Worm (Caenorhabditis elegans) whole organism, young adult: ENCODE measurements around the gene cnc-10.

Experiments
- B0336.3 ChIP-seq: fragments of 200-800 bp; sonication (Bioruptor generic); IDR thresholded peaks from 2 replicates; pipeline ENCODE4 v1.3.6; 2022; ENCODE audit warnings: missing genetic modification characterization, missing compliant biosample characterization
- C06A6.2 ChIP-seq: fragments of 200-800 bp; sonication (Bioruptor generic); conservative IDR thresholded peaks from 2 replicates; pipeline ENCODE4 v1.3.6; 2022; ENCODE audit warnings: missing genetic modification characterization, missing compliant biosample characterization
- F10E7.11 ChIP-seq: sonication (generic microtip); optimal IDR thresholded peaks from 2 replicates; lab custom pipeline; 2017; ENCODE audit warnings: mild to moderate bottlenecking, missing genetic modification characterization, moderate library complexity, missing compliant biosample characterization
- F23B12.7 ChIP-seq: sonication (generic microtip); optimal IDR thresholded peaks from 2 replicates; lab custom pipeline; 2017; ENCODE audit warnings: missing genetic modification characterization, mild to moderate bottlenecking, missing compliant biosample characterization, antibody characterized with exemption, moderate library complexity; ENCODE audit not compliant: insufficient read depth
- F37B4.10 ChIP-seq: fragments of 200-800 bp; sonication (Bioruptor generic); IDR thresholded peaks from 2 replicates; pipeline ENCODE4 v1.3.6; 2022; ENCODE audit warnings: missing genetic modification characterization, missing compliant biosample characterization
- F39B2.1 ChIP-seq: fragments of 200-800 bp; sonication (Bioruptor generic); IDR thresholded peaks from 2 replicates; pipeline ENCODE4 v1.3.6; 2022; ENCODE audit warnings: missing genetic modification reagents, missing genetic modification characterization, missing compliant biosample characterization
- F52B5.7 ChIP-seq: sonication (generic microtip); optimal IDR thresholded peaks from 2 replicates; lab custom pipeline; 2016; ENCODE audit warnings: mild to moderate bottlenecking, missing genetic modification characterization, missing compliant biosample characterization
- T07F8.4 ChIP-seq: sonication (generic microtip); optimal IDR thresholded peaks from 2 replicates; lab custom pipeline; 2016; ENCODE audit warnings: mild to moderate bottlenecking, missing genetic modification characterization, moderate library complexity, missing compliant biosample characterization
- T26A5.8 ChIP-seq: sonication (generic microtip); optimal IDR thresholded peaks from 2 replicates; lab custom pipeline; 2016; ENCODE audit warnings: missing genetic modification characterization, missing compliant biosample characterization
- akir-1 ChIP-seq: fragments of 200-800 bp; sonication (Bioruptor generic); optimal IDR thresholded peaks from 2 replicates; lab custom pipeline; 2018; ENCODE audit warnings: mild to moderate bottlenecking, missing genetic modification characterization, moderate library complexity, missing compliant biosample characterization
- ccch-3 ChIP-seq: fragments of 200-800 bp; sonication (Bioruptor generic); optimal IDR thresholded peaks from 2 replicates; lab custom pipeline; 2018; ENCODE audit warnings: mild to moderate bottlenecking, missing genetic modification characterization, missing compliant biosample characterization
- ceh-27 ChIP-seq: fragments of 200-800 bp; sonication (Bioruptor generic); optimal IDR thresholded peaks from 2 replicates; lab custom pipeline; 2018; ENCODE audit warnings: mild to moderate bottlenecking, missing genetic modification characterization, moderate library complexity, missing compliant biosample characterization
- ceh-79 ChIP-seq: sonication (generic microtip); optimal IDR thresholded peaks from 2 replicates; lab custom pipeline; 2017; ENCODE audit warnings: mild to moderate bottlenecking, missing genetic modification characterization, missing compliant biosample characterization
- die-1 ChIP-seq: sonication (generic microtip); optimal IDR thresholded peaks from 2 replicates; lab custom pipeline; 2016; ENCODE audit warnings: missing genotype, mild to moderate bottlenecking, missing genetic modification characterization, missing compliant biosample characterization
- efl-1 ChIP-seq: fragments of 150-350 bp; optimal IDR thresholded peaks from 2 replicates; lab custom pipeline; 2014; ENCODE audit warnings: missing biosample characterization, missing genetic modification reagents, missing genetic modification characterization
- egl-18 ChIP-seq: fragments of 200-800 bp; sonication (Bioruptor generic); IDR thresholded peaks from 2 replicates; pipeline ENCODE4 v1.3.6; 2022; ENCODE audit warnings: missing genetic modification reagents, missing genetic modification characterization, missing compliant biosample characterization
- egrh-3 ChIP-seq: fragments of 200-800 bp; sonication (Bioruptor generic); IDR thresholded peaks from 2 replicates; pipeline ENCODE4 v1.3.6; 2022; ENCODE audit warnings: missing genetic modification reagents, missing genetic modification characterization, missing compliant biosample characterization
- hlh-12 ChIP-seq: sonication (generic microtip); optimal IDR thresholded peaks from 2 replicates; lab custom pipeline; 2016; ENCODE audit warnings: missing genetic modification characterization, missing compliant biosample characterization
- hlh-26 ChIP-seq: fragments of 200-800 bp; sonication (Bioruptor generic); conservative IDR thresholded peaks from 2 replicates; pipeline ENCODE4 v1.3.6; 2022; ENCODE audit warnings: missing genetic modification reagents, missing genetic modification characterization, missing compliant biosample characterization
- hmg-1.2 ChIP-seq: fragments of 200-800 bp; sonication (Bioruptor generic); IDR thresholded peaks from 2 replicates; pipeline ENCODE4 v1.3.6; 2022; ENCODE audit warnings: missing genetic modification reagents, missing genetic modification characterization, missing compliant biosample characterization
- lin-40 ChIP-seq: sonication (generic microtip); optimal IDR thresholded peaks from 2 replicates; lab custom pipeline; 2016; ENCODE audit warnings: missing genetic modification characterization, mild to moderate bottlenecking, missing compliant biosample characterization, missing genotype, missing genetic modification reagents
- lin-54 ChIP-seq: fragments of 200-800 bp; sonication (Bioruptor generic); optimal IDR thresholded peaks from 2 replicates; lab custom pipeline; 2018; ENCODE audit warnings: mild to moderate bottlenecking, missing genetic modification characterization, missing compliant biosample characterization
- lir-1 ChIP-seq: fragments of 200-800 bp; sonication (Bioruptor generic); conservative IDR thresholded peaks from 2 replicates; pipeline ENCODE4 v1.3.6; 2022; ENCODE audit warnings: missing genetic modification reagents, missing genetic modification characterization, missing compliant biosample characterization
- mcd-1 ChIP-seq: fragments of 200-800 bp; sonication (Bioruptor generic); IDR thresholded peaks from 2 replicates; pipeline ENCODE4 v1.3.6; 2022; ENCODE audit warnings: missing genetic modification reagents, missing genetic modification characterization, missing compliant biosample characterization
- mel-28 ChIP-seq: sonication (generic microtip); optimal IDR thresholded peaks from 2 replicates; lab custom pipeline; 2016; ENCODE audit warnings: borderline replicate concordance, mild to moderate bottlenecking, missing genetic modification characterization, missing compliant biosample characterization
- mxl-1 ChIP-seq: sonication (generic microtip); optimal IDR thresholded peaks from 2 replicates; lab custom pipeline; 2016; ENCODE audit warnings: missing genetic modification characterization, missing compliant biosample characterization
- nfya-1 ChIP-seq: sonication (generic microtip); optimal IDR thresholded peaks from 2 replicates; lab custom pipeline; 2017; ENCODE audit warnings: antibody characterized with exemption, missing compliant biosample characterization, missing genetic modification characterization, borderline replicate concordance; ENCODE audit not compliant: insufficient read depth
- nhr-120 ChIP-seq: fragments of 200-800 bp; sonication (Bioruptor generic); IDR thresholded peaks from 2 replicates; pipeline ENCODE4 v1.3.6; 2022; ENCODE audit warnings: missing genetic modification characterization, missing compliant biosample characterization
- nhr-27 ChIP-seq: fragments of 200-800 bp; sonication (Bioruptor generic); optimal IDR thresholded peaks from 2 replicates; lab custom pipeline; 2018; ENCODE audit warnings: mild to moderate bottlenecking, missing genetic modification characterization, moderate library complexity, missing compliant biosample characterization
- nhr-90 ChIP-seq: sonication (generic microtip); optimal IDR thresholded peaks from 2 replicates; lab custom pipeline; 2016; ENCODE audit warnings: missing genotype, mild to moderate bottlenecking, missing genetic modification characterization, missing compliant biosample characterization
- pbrm-1 ChIP-seq: fragments of 200-800 bp; sonication (Bioruptor generic); IDR thresholded peaks from 2 replicates; pipeline ENCODE4 v1.3.6; 2022; ENCODE audit warnings: missing genetic modification reagents, missing genetic modification characterization, missing compliant biosample characterization
- repo-1 ChIP-seq: sonication (generic microtip); optimal IDR thresholded peaks from 2 replicates; lab custom pipeline; 2017; ENCODE audit warnings: mild to moderate bottlenecking, missing genetic modification characterization, missing compliant biosample characterization
- rpc-1 ChIP-seq, 2 experiments: fragments of 150-350 bp in 1 of 2; sonication (generic microtip) in 1 of 2; optimal IDR thresholded peaks; 2 replicates each; lab custom pipeline; 2014 to 2018; ENCODE audit warnings: missing biosample characterization in 1 of 2, missing genetic modification characterization in 1 of 2, missing genetic modification reagents in 1 of 2, missing genotype in 1 of 2
- snpc-1.1 ChIP-seq: sonication (generic microtip); optimal IDR thresholded peaks from 2 replicates; lab custom pipeline; 2017; ENCODE audit warnings: missing genetic modification characterization, mild to moderate bottlenecking, missing compliant biosample characterization, antibody characterized with exemption, moderate library complexity, missing genotype, missing genetic modification reagents; ENCODE audit not compliant: insufficient read depth
- snpc-1.3 ChIP-seq: sonication (generic microtip); optimal IDR thresholded peaks from 2 replicates; lab custom pipeline; 2017; ENCODE audit warnings: missing genetic modification characterization, mild to moderate bottlenecking, missing compliant biosample characterization, antibody characterized with exemption, moderate library complexity, missing genotype, missing genetic modification reagents; ENCODE audit not compliant: insufficient read depth
- sptf-2 ChIP-seq: fragments of 200-800 bp; sonication (Bioruptor generic); optimal IDR thresholded peaks from 2 replicates; lab custom pipeline; 2018; ENCODE audit warnings: mild to moderate bottlenecking, missing genetic modification characterization, missing compliant biosample characterization
- zim-3 ChIP-seq: sonication (generic microtip); optimal IDR thresholded peaks from 2 replicates; lab custom pipeline; 2017; ENCODE audit warnings: mild to moderate bottlenecking, missing genetic modification characterization, moderate library complexity, missing compliant biosample characterization
- ztf-26 ChIP-seq: sonication (generic microtip); optimal IDR thresholded peaks from 2 replicates; lab custom pipeline; 2017; ENCODE audit warnings: missing genetic modification characterization, missing compliant biosample characterization

cnc-10 gene

ce11 chrV:11156589-11156988 is 26.4 kb upstream of the cnc-10 start:
- TF ChIP-seq ccch-3 (GFP tag; lab: Kevin White, UChicago) (no peak), nhr-27 (tag; lab: Kevin White, UChicago) (no peak), nhr-120 (GFP tag; lab: Robert Waterston, UW) (no peak), C06A6.2 (GFP tag; lab: Robert Waterston, UW) (no peak), F37B4.10 (GFP tag; lab: Robert Waterston, UW) (no peak), mel-28 (tag; lab: Kevin White, UChicago) (no peak), hmg-1.2 (GFP tag; lab: Robert Waterston, UW) (no peak), F23B12.7 (no peak)

- TF ChIP-seq lir-1 (GFP tag; lab: Robert Waterston, UW): no peak
- no peak for TF ChIP-seq rpc-1 (optimal IDR thresholded peaks at IDR 0.05; lab: Kevin White, UChicago)
- no peak for TF ChIP-seq rpc-1 (tag; optimal IDR thresholded peaks at IDR 0.05; lab: Kevin White, UChicago)
- TF ChIP-seq lin-54 (GFP tag; lab: Kevin White, UChicago): no peak
- no peak for TF ChIP-seq hlh-26 (GFP tag; lab: Robert Waterston, UW)
- TF ChIP-seq T07F8.4 (tag; lab: Kevin White, UChicago): no peak
- no peak for TF ChIP-seq ceh-27 (GFP tag; lab: Kevin White, UChicago)
- TF ChIP-seq sptf-2: no peak
- no peak for TF ChIP-seq hlh-12 (tag; lab: Kevin White, UChicago)
- no peak for TF ChIP-seq zim-3 (tag; lab: Kevin White, UChicago)
- no peak for TF ChIP-seq repo-1 (tag; lab: Kevin White, UChicago)
- no peak for TF ChIP-seq F10E7.11 (tag; lab: Kevin White, UChicago)
- no peak for TF ChIP-seq egrh-3
- TF ChIP-seq egl-18: no peak
- TF ChIP-seq die-1 (tag; lab: Kevin White, UChicago): no peak
- no peak for TF ChIP-seq snpc-1.1 (tag; lab: Kevin White, UChicago)
Observed at ce11 chrV:11157947-11158346, 25.1 kb upstream of the cnc-10 start, which contains the start of gene srg-42. Gene srg-42, minus strand, starts transcription at chrV:11158047.

ce11 chrV:11161791-11162190 is 21.2 kb upstream of the cnc-10 start, which contains the start of gene srg-41:
Gene srg-41, minus strand, starts transcription at chrV:11161891.
- TF ChIP-seq snpc-1.3 (tag; lab: Kevin White, UChicago) (no peak), lin-40 (tag; lab: Kevin White, UChicago) (no peak), mxl-1 (tag; lab: Kevin White, UChicago) (no peak), efl-1 (GFP tag; lab: Kevin White, UChicago) (no peak), B0336.3 (no peak), ztf-26 (no peak), nfya-1 (no peak), F10E7.11 (tag; lab: Kevin White, UChicago) (no peak), nhr-90 (no peak), pbrm-1 (no peak), die-1 (tag; lab: Kevin White, UChicago) (no peak), T26A5.8 (no peak), ceh-79 (tag; lab: Kevin White, UChicago) (no peak), mcd-1 (GFP tag; lab: Robert Waterston, UW) (no peak), nhr-27 (tag; lab: Kevin White, UChicago) (no peak), F52B5.7 (tag; lab: Kevin White, UChicago) (no peak), F39B2.1 (GFP tag; lab: Robert Waterston, UW) (no peak), akir-1 (GFP tag; lab: Kevin White, UChicago) (no peak)
